Worm (Caenorhabditis elegans) whole organism, L4 larva: ENCODE results near the gene osm-11.

Source experiments
- F26F4.8 ChIP-seq: fragments of 200-800 bp; sonication (Bioruptor generic); conservative IDR thresholded peaks from 2 replicates; pipeline ENCODE4 v1.3.6; 2022; ENCODE audit warnings: missing genetic modification characterization, missing compliant biosample characterization
- F44E2.7 ChIP-seq: fragments of 200-800 bp; sonication (Bioruptor generic); IDR thresholded peaks from 2 replicates; pipeline ENCODE4 v2.1.2; 2022; ENCODE audit warnings: missing genetic modification characterization, missing compliant biosample characterization
- R02D3.7 ChIP-seq: fragments of 150-350 bp; sonication (generic microtip); optimal IDR thresholded peaks from 3 replicates; lab custom pipeline; 2014; ENCODE audit warnings: missing biosample characterization, missing genetic modification characterization
- T20F7.1 ChIP-seq: fragments of 200-800 bp; sonication (Bioruptor generic); optimal IDR thresholded peaks from 2 replicates; lab custom pipeline; 2018; ENCODE audit warnings: mild to moderate bottlenecking, missing genetic modification characterization, missing compliant biosample characterization
- Y75B8A.6 ChIP-seq: fragments of 200-800 bp; sonication (Bioruptor generic); IDR thresholded peaks from 2 replicates; pipeline ENCODE4 v1.3.6; 2022; ENCODE audit warnings: missing genetic modification reagents, missing genetic modification characterization, missing compliant biosample characterization
- aly-2 ChIP-seq: sonication (generic microtip); optimal IDR thresholded peaks from 2 replicates; lab custom pipeline; 2018; ENCODE audit warnings: missing biosample characterization, missing genetic modification characterization
- ama-1 ChIP-seq: fragments of 150-350 bp; optimal IDR thresholded peaks from 2 replicates; lab custom pipeline; 2014; ENCODE audit warnings: inconsistent platforms, mixed read lengths
- arid-1 ChIP-seq: fragments of 200-800 bp; sonication (Bioruptor generic); conservative IDR thresholded peaks from 2 replicates; pipeline ENCODE4 v1.3.6; 2022; ENCODE audit warnings: missing genetic modification reagents, missing genetic modification characterization, missing compliant biosample characterization
- attf-4 ChIP-seq: sonication (generic microtip); optimal IDR thresholded peaks from 3 replicates; lab custom pipeline; 2017; ENCODE audit warnings: missing biosample characterization, missing genetic modification characterization
- ceh-20 ChIP-seq: fragments of 200-800 bp; sonication (Bioruptor generic); IDR thresholded peaks from 2 replicates; pipeline ENCODE4 v1.3.6; 2022; ENCODE audit warnings: missing genetic modification reagents, missing genetic modification characterization, missing compliant biosample characterization
- ceh-32 ChIP-seq: sonication (generic microtip); optimal IDR thresholded peaks from 2 replicates; lab custom pipeline; 2016; ENCODE audit warnings: mild to moderate bottlenecking, missing genetic modification characterization, missing compliant biosample characterization; ENCODE audit not compliant: poor library complexity
- ceh-44 ChIP-seq: fragments of 200-800 bp; sonication (Bioruptor generic); IDR thresholded peaks from 2 replicates; pipeline ENCODE4 v1.3.6; 2022; ENCODE audit warnings: missing genetic modification reagents, missing genetic modification characterization, missing compliant biosample characterization
- ceh-82 ChIP-seq: sonication (generic microtip); optimal IDR thresholded peaks from 2 replicates; lab custom pipeline; 2017; ENCODE audit warnings: missing biosample characterization, missing genetic modification characterization
- cey-2 ChIP-seq: sonication (generic microtip); optimal IDR thresholded peaks from 3 replicates; lab custom pipeline; 2017; ENCODE audit warnings: missing genetic modification characterization, mild to moderate bottlenecking, missing compliant biosample characterization, antibody characterized with exemption, borderline replicate concordance; ENCODE audit not compliant: insufficient read depth
- ctbp-1 ChIP-seq: fragments of 200-800 bp; sonication (Bioruptor generic); IDR thresholded peaks from 2 replicates; pipeline ENCODE4 v1.3.6; 2022; ENCODE audit warnings: missing genetic modification reagents, missing genetic modification characterization, missing compliant biosample characterization
- daf-16 ChIP-seq, 3 experiments: sonication (generic microtip); optimal IDR thresholded peaks; 2 replicates each; lab custom pipeline; 2016 to 2017; ENCODE audit warnings: missing genetic modification characterization in 3 of 3, missing genetic modification reagents in 3 of 3, mild to moderate bottlenecking in 2 of 3, missing compliant biosample characterization in 2 of 3, missing biosample characterization in 1 of 3, moderate library complexity in 1 of 3
- dmd-9 ChIP-seq: fragments of 200-800 bp; sonication (Bioruptor generic); IDR thresholded peaks from 2 replicates; pipeline ENCODE4 v1.3.6; 2022; ENCODE audit warnings: missing genetic modification reagents, missing genetic modification characterization, missing compliant biosample characterization
- dpl-1 ChIP-seq: fragments of 150-350 bp; optimal IDR thresholded peaks from 2 replicates; lab custom pipeline; 2014; ENCODE audit warnings: missing biosample characterization, missing genetic modification reagents, missing genetic modification characterization
- duxl-1 ChIP-seq: sonication (generic microtip); optimal IDR thresholded peaks from 2 replicates; lab custom pipeline; 2016; ENCODE audit warnings: mild to moderate bottlenecking, missing genetic modification characterization, moderate library complexity, missing compliant biosample characterization; ENCODE audit not compliant: poor library complexity
- dve-1 ChIP-seq: sonication (generic microtip); optimal IDR thresholded peaks from 2 replicates; lab custom pipeline; 2017; ENCODE audit warnings: antibody characterized with exemption, mild to moderate bottlenecking, missing genetic modification characterization, missing compliant biosample characterization; ENCODE audit not compliant: insufficient read depth
- egl-43 ChIP-seq: fragments of 200-800 bp; sonication (Bioruptor generic); IDR thresholded peaks from 2 replicates; pipeline ENCODE4 v1.3.6; 2022; ENCODE audit warnings: missing genetic modification reagents, missing genetic modification characterization, missing compliant biosample characterization
- hlh-30 ChIP-seq: sonication (generic microtip); optimal IDR thresholded peaks from 2 replicates; lab custom pipeline; 2017; ENCODE audit warnings: antibody characterized with exemption, mild to moderate bottlenecking, missing genetic modification characterization, missing compliant biosample characterization; ENCODE audit not compliant: insufficient read depth
- lin-13 ChIP-seq: fragments of 150-350 bp; optimal IDR thresholded peaks from 2 replicates; lab custom pipeline; 2014; ENCODE audit warnings: missing biosample characterization, missing genetic modification reagents, missing genetic modification characterization
- lin-29 ChIP-seq: fragments of 200-800 bp; sonication (Bioruptor generic); IDR thresholded peaks from 2 replicates; pipeline ENCODE4 v1.3.6; 2022; ENCODE audit warnings: missing genetic modification reagents, missing genetic modification characterization, missing compliant biosample characterization
- lin-38 ChIP-seq: fragments of 200-800 bp; sonication (Bioruptor generic); IDR thresholded peaks from 2 replicates; pipeline ENCODE4 v1.3.6; 2022; ENCODE audit warnings: missing genetic modification reagents, missing genetic modification characterization, missing compliant biosample characterization
- lsy-2 ChIP-seq, 2 experiments: fragments of 150-350 bp in 1 of 2; sonication (generic microtip) in 1 of 2; optimal IDR thresholded peaks; 2 replicates each; lab custom pipeline; 2014 to 2017; ENCODE audit warnings: missing biosample characterization in 2 of 2, missing genetic modification characterization in 2 of 2
- mdl-1 ChIP-seq, 2 experiments: fragments of 150-350 bp in 1 of 2; sonication (generic microtip) in 1 of 2; optimal IDR thresholded peaks; 2 replicates each; lab custom pipeline; 2014 to 2017; ENCODE audit warnings: missing biosample characterization in 2 of 2, missing genetic modification characterization in 2 of 2
- mdt-29 ChIP-seq: fragments of 200-800 bp; sonication (Bioruptor generic); IDR thresholded peaks from 2 replicates; pipeline ENCODE4 v1.3.6; 2022; ENCODE audit warnings: missing genetic modification reagents, missing genetic modification characterization, missing compliant biosample characterization
- mes-2 ChIP-seq: sonication (generic microtip); optimal IDR thresholded peaks from 2 replicates; lab custom pipeline; 2016; ENCODE audit warnings: missing genotype, mild to moderate bottlenecking, missing genetic modification characterization, missing compliant biosample characterization; ENCODE audit not compliant: poor library complexity, severe bottlenecking
- mxl-2 ChIP-seq: fragments of 200-800 bp; sonication (Bioruptor generic); conservative IDR thresholded peaks from 2 replicates; pipeline ENCODE4 v1.3.6; 2022; ENCODE audit warnings: missing genetic modification reagents, missing genetic modification characterization, missing compliant biosample characterization
- nhr-102 ChIP-seq: sonication (generic microtip); optimal IDR thresholded peaks from 2 replicates; lab custom pipeline; 2016; ENCODE audit warnings: mild to moderate bottlenecking, missing genetic modification characterization, moderate library complexity, missing compliant biosample characterization
- nhr-25 ChIP-seq: sonication (generic microtip); optimal IDR thresholded peaks from 2 replicates; lab custom pipeline; 2017; ENCODE audit warnings: missing genetic modification characterization, mild to moderate bottlenecking, missing compliant biosample characterization, antibody characterized with exemption, moderate library complexity, borderline replicate concordance; ENCODE audit not compliant: insufficient read depth
- nhr-28 ChIP-seq: fragments of 150-350 bp; optimal IDR thresholded peaks from 2 replicates; lab custom pipeline; 2014; ENCODE audit warnings: missing biosample characterization, missing genetic modification characterization
- nhr-6 ChIP-seq: fragments of 150-350 bp; optimal IDR thresholded peaks from 2 replicates; lab custom pipeline; 2014; ENCODE audit warnings: missing biosample characterization, missing genetic modification characterization
- nhr-76 ChIP-seq: fragments of 150-350 bp; optimal IDR thresholded peaks from 2 replicates; lab custom pipeline; 2014; ENCODE audit warnings: missing biosample characterization, missing genetic modification characterization
- rbr-2 ChIP-seq: sonication (generic microtip); optimal IDR thresholded peaks from 2 replicates; lab custom pipeline; 2016; ENCODE audit warnings: missing genotype, missing genetic modification characterization, missing compliant biosample characterization
- saeg-2 ChIP-seq: fragments of 200-800 bp; sonication (Bioruptor generic); IDR thresholded peaks from 2 replicates; pipeline ENCODE4 v1.3.6; 2022; ENCODE audit warnings: missing genetic modification reagents, missing genetic modification characterization, missing compliant biosample characterization
- sdz-12 ChIP-seq: fragments of 200-800 bp; sonication (Bioruptor generic); optimal IDR thresholded peaks from 2 replicates; lab custom pipeline; 2018; ENCODE audit warnings: mild to moderate bottlenecking, missing genetic modification characterization, missing compliant biosample characterization
- tag-97 ChIP-seq: fragments of 200-800 bp; sonication (Bioruptor generic); IDR thresholded peaks from 2 replicates; pipeline ENCODE4 v1.3.6; 2022; ENCODE audit warnings: missing genetic modification characterization, missing compliant biosample characterization
- unc-62 ChIP-seq, 3 experiments: fragments of 150-350 bp in 1 of 3; sonication (generic microtip); optimal IDR thresholded peaks in 2 of 3; peaks in 1 of 3; 1 replicate in 1 of 3; 2 replicates in 2 of 3; lab custom pipeline; 2014 to 2017; ENCODE audit warnings: missing biosample characterization in 3 of 3, missing genetic modification characterization in 3 of 3, missing genetic modification reagents in 3 of 3, missing genotype in 1 of 3
- zip-11 ChIP-seq: fragments of 200-800 bp; sonication (Bioruptor generic); IDR thresholded peaks from 2 replicates; pipeline ENCODE4 v1.3.6; 2022; ENCODE audit warnings: missing genetic modification characterization, missing compliant biosample characterization
- ztf-7 ChIP-seq: fragments of 150-350 bp; optimal IDR thresholded peaks from 2 replicates; lab custom pipeline; 2014; ENCODE audit warnings: missing biosample characterization, missing genetic modification characterization

osm-11 gene

DNA sequence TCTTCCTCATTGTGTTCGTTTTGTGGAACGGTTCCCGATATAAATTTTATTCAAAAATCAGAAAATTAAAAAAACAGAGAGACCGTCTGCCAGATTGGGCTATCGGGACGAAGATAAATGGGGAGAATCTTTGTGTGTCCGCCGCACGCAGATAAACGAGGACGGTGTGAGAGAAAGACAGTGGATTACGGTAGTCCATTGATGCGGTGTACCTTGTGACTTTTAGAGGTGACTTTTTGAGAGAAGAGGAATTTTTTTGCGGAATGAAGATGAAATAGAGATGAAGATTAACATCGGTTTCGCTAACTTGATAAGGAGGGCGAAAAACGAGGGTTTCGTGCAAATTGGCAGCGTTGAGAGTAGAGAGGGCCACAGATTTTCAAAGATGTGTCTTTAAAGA is 6.4 kb upstream of the osm-11 start (continued):
- TF ChIP-seq mdl-1 (tag; optimal IDR thresholded peaks at IDR 0.05; lab: Kevin White, UChicago) (peak in 1 of 2 experiments; percentile 11), ctbp-1 (GFP tag; lab: Robert Waterston, UW) (no peak), nhr-25 (tag; lab: Kevin White, UChicago) (no peak), duxl-1 (tag; lab: Kevin White, UChicago) (no peak), R02D3.7 (no peak), cey-2 (tag; lab: Kevin White, UChicago) (no peak)

ce11 chrX:17426712-17427111 is 5.3 kb upstream of the osm-11 start:
- TF ChIP-seq lin-13 (GFP tag; lab: Kevin White, UChicago) (no peak), dve-1 (tag; lab: Kevin White, UChicago) (no peak), nhr-28 (tag; lab: Kevin White, UChicago) (peak; percentile 17), nhr-25 (tag; lab: Kevin White, UChicago) (peak; percentile 11), lsy-2 (tag; optimal IDR thresholded peaks at IDR 0.05; lab: Kevin White, UChicago) (no peak), ceh-20 (GFP tag; lab: Robert Waterston, UW) (peak; percentile 45; the same call in 1 of the 2 replicates)

- TF ChIP-seq arid-1 (GFP tag; lab: Robert Waterston, UW): no peak
- TF ChIP-seq unc-62 (GFP tag; optimal IDR thresholded peaks at IDR 0.05 in 1 of 2; lab: Kevin White, UChicago): peak in 1 of 2 experiments; percentile 98
- no peak for TF ChIP-seq unc-62 (tag; optimal IDR thresholded peaks at IDR 0.05; lab: Kevin White, UChicago)
Observed at ce11 chrX:17424595-17424913, 3.2 kb upstream of the osm-11 start.

DNA sequence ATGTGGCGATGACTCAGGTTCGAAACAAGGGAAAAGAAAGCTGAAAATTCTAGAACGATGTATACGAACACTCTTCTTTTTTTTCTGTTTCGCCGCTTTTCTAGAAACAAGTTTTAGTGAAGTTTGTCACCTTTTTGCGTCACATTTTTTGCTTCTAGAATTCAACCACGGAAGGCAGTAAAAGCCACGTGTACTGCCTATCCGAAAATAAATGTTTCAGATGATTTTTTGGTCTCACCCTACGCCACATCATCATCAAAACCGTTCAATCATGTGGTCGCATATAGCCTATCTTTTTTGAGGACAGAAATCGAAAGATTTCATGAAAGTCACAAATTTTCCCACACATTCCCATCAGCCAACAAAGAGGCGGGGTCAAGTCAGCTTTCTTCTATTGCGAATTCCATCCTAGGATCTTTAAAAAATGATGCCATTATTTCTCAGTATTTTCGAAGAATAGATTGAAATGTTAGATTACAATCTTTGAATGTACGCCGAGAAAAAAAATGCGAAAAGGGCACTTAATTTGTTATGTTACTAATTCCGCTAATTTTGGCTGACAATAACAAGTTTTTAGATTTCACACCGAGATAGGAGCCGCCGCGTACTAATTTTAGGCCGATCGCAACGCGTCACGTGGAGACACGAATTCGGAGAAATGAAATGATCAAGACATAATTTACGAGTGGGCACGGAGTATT is 2.7 kb upstream of the osm-11 start:
- TF ChIP-seq hlh-30 (tag; lab: Kevin White, UChicago): peak; percentile 77
- TF ChIP-seq ceh-20 (GFP tag; lab: Robert Waterston, UW): 0 out of 2 replicates have a peak, but pooled peaks have one; percentile 10
- no peak for TF ChIP-seq lin-38 (GFP tag; lab: Robert Waterston, UW)
- TF ChIP-seq sdz-12 (GFP tag; lab: Kevin White, UChicago): no peak
- TF ChIP-seq nhr-102 (tag; lab: Kevin White, UChicago): no peak
- no peak for TF ChIP-seq nhr-6
- no peak for TF ChIP-seq zip-11 (GFP tag; lab: Robert Waterston, UW)
- no peak for TF ChIP-seq mes-2 (tag; lab: Kevin White, UChicago)
- no peak for TF ChIP-seq Y75B8A.6 (GFP tag; lab: Robert Waterston, UW)
- no peak for TF ChIP-seq tag-97 (GFP tag; lab: Robert Waterston, UW)
- TF ChIP-seq ztf-7 (tag; lab: Kevin White, UChicago): no peak
- no peak for TF ChIP-seq nhr-76
- TF ChIP-seq aly-2 (tag; lab: Kevin White, UChicago): no peak
- no peak for TF ChIP-seq dpl-1 (GFP tag; lab: Kevin White, UChicago)
- no peak for TF ChIP-seq mxl-2 (GFP tag; lab: Robert Waterston, UW)
- TF ChIP-seq arid-1 (GFP tag; lab: Robert Waterston, UW): no peak
- TF ChIP-seq daf-16 (GFP tag; optimal IDR thresholded peaks at IDR 0.05; lab: Kevin White, UChicago): no peak
- no peak for TF ChIP-seq daf-16 (tag; optimal IDR thresholded peaks at IDR 0.05; lab: Kevin White, UChicago)
- no peak for TF ChIP-seq ama-1 (lab: Kevin White, UChicago)
- TF ChIP-seq lin-29: no peak
- no peak for TF ChIP-seq F44E2.7
- TF ChIP-seq ceh-82: no peak
- no peak for TF ChIP-seq ceh-32 (tag; lab: Kevin White, UChicago)
- no peak for TF ChIP-seq F26F4.8 (GFP tag; lab: Robert Waterston, UW)
- TF ChIP-seq dmd-9 (GFP tag; lab: Robert Waterston, UW): no peak
- no peak for TF ChIP-seq T20F7.1 (GFP tag; lab: Kevin White, UChicago)
- peak; percentile 81 for TF ChIP-seq mdt-29 (GFP tag; lab: Robert Waterston, UW)
- no peak for TF ChIP-seq ceh-44 (GFP tag; lab: Robert Waterston, UW)
- no peak for TF ChIP-seq rbr-2
- no peak for TF ChIP-seq attf-4 (tag; lab: Kevin White, UChicago)
- TF ChIP-seq egl-43 (GFP tag; lab: Robert Waterston, UW): no peak
- TF ChIP-seq saeg-2 (GFP tag; lab: Robert Waterston, UW): no peak
